Worm (Caenorhabditis elegans): ENCODE data around the gene msp-50.

- TF ChIP-seq pqm-1 (tag; optimal IDR thresholded peaks at IDR 0.05), result no peak
- TF ChIP-seq ceh-14 (tag; optimal IDR thresholded peaks at IDR 0.05), result no peak
- no peak for TF ChIP-seq ama-1 (optimal IDR thresholded peaks at IDR 0.05)
- TF ChIP-seq pha-4 (tag; optimal IDR thresholded peaks at IDR 0.05), result no peak
- no peak for TF ChIP-seq pat-9 (tag; optimal IDR thresholded peaks at IDR 0.05)
- no peak for TF ChIP-seq ceh-19 (GFP tag; optimal IDR thresholded peaks at IDR 0.05)
- TF ChIP-seq ets-4 (tag; optimal IDR thresholded peaks at IDR 0.05), result no peak
- TF ChIP-seq tbx-2 (tag; optimal IDR thresholded peaks at IDR 0.05), result no peak
- no peak for TF ChIP-seq elt-4 (tag; optimal IDR thresholded peaks at IDR 0.05)
- no peak for TF ChIP-seq pros-1 (tag; optimal IDR thresholded peaks at IDR 0.05)
- no peak for TF ChIP-seq lin-11 (tag; optimal IDR thresholded peaks at IDR 0.05)
- TF ChIP-seq gmeb-2 (tag; optimal IDR thresholded peaks at IDR 0.05), result no peak
Observed at ce11 chrII:5199497-5199896, at the start of gene msp-50.
